Fruit fly (Drosophila melanogaster): ENCODE measurements around the gene Cftr.

The Cftr gene

DNA sequence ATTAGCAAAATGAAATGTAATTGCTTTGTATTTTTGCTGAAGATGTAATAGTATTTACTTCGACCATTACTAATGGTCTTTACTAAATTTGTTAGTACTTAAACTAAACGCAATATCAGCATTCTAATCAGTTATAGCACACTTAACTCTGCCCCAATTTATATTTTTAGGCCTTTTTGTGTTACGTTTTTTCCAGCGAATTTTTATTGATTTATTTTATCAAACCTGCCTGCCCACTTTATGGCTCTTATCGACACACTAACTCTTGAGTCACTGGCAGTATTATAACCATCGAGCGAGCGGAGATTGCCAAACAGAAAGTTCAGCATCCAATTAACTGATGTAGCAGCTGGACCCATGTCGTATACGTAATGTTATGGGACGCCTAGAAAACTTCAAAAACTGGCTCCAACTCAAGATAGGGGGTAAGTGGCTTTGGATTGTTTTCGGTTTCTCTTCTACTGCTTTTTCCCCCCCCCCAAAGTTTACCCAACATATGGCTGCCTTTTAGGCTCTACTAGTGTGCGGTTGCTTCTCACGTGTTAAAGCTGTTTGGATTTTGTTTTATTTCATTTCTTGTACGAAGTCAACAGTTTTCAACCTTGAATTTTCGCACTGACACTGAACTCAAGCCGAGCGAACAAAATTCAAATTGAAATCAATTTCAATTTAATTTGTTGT lies 26.1 kb upstream of the Cftr start:
- no peak for TF ChIP-seq gl (tag; optimal IDR thresholded peaks at IDR 0.05)
- TF ChIP-seq Pif1B (GFP tag; optimal IDR thresholded peaks at IDR 0.05), result no peak
- no peak for TF ChIP-seq Pif1A (GFP tag; optimal IDR thresholded peaks at IDR 0.05)
- no peak for TF ChIP-seq CG14655 (GFP tag; optimal IDR thresholded peaks at IDR 0.05)
- no peak for TF ChIP-seq CG9948 (tag; optimal IDR thresholded peaks at IDR 0.05)
- TF ChIP-seq Snoo (tag; optimal IDR thresholded peaks at IDR 0.05), result no peak
- TF ChIP-seq rn (GFP tag; IDR thresholded peaks at IDR 0.05), result no peak
- TF ChIP-seq D1 (tag; optimal IDR thresholded peaks at IDR 0.05), result no peak

DNA sequence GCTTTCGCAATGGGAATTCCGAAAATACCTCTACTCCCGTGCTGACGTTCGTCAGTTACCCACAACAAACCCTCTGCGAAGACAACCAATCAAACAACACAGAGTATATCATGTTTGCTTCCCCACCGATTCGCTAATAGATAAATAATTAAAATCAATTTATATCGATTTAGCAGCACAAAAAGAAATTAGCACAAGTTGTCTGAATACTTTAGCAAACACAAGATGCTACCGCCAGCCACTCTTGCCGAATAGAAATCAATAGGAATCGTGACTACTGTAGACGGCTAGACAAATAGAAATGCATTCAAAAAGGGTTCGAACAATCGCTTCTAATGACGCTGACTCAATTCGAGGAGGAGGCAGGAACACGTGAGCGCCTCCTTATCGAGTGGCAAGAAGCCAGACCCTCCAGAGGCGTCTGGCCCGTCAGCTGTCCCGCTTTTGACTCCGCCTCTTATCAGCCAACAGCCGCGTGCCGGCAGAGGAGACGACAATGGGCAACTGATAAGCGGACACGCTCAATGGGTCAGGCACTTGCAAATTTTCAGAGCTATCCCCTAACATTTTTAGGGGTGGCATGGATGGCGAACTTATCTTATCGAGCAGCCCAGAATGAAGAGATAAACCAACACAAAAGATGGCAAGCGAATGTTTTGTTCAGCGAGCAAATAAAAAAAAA lies 24.7 kb upstream of the Cftr start:
- TF ChIP-seq EcR (GFP tag; optimal IDR thresholded peaks at IDR 0.05) (peak; percentile 18), CG8301 (tag; optimal IDR thresholded peaks at IDR 0.05) (no peak), CG9948 (tag; optimal IDR thresholded peaks at IDR 0.05) (no peak)

DNA sequence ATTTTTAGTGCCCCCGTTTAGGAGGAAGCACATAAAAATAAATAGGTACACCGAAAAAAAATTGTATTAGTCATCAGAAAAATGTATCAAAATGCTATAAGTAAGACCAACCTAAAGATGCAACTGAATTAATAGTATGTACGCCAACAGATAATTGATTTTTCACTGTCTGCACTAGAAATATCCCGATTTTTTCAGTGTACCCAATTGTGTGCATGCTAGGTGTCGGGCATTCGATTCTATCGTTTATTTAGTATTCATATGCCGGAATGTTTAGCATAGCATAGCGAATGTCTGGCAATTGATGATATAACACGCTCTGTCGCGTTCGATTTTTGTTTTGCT lies 23.7 kb upstream of the Cftr start:
- TF ChIP-seq CG4496 (GFP tag; IDR thresholded peaks at IDR 0.05) (peak; percentile 89), fd96Ca (GFP tag; IDR thresholded peaks at IDR 0.05) (peak; percentile 82), CG13204 (GFP tag; optimal IDR thresholded peaks at IDR 0.05) (no peak), CG10348 (GFP tag; IDR thresholded peaks at IDR 0.05) (peak; percentile 61), CG9948 (tag; optimal IDR thresholded peaks at IDR 0.05) (no peak), EcR (GFP tag; optimal IDR thresholded peaks at IDR 0.05) (no peak), Snoo (tag; optimal IDR thresholded peaks at IDR 0.05) (peak; percentile 8), CG8159 (tag; optimal IDR thresholded peaks at IDR 0.05) (no peak), gl (tag; optimal IDR thresholded peaks at IDR 0.05) (no peak), D1 (tag; optimal IDR thresholded peaks at IDR 0.05) (no peak), CG15710 (tag; optimal IDR thresholded peaks at IDR 0.05) (peak; percentile 4), CG14655 (GFP tag; optimal IDR thresholded peaks at IDR 0.05) (peak; percentile 65), Pif1B (GFP tag; optimal IDR thresholded peaks at IDR 0.05) (peak; percentile 2), CG8301 (tag; optimal IDR thresholded peaks at IDR 0.05) (peak; percentile 65), rn (GFP tag; IDR thresholded peaks at IDR 0.05) (peak; percentile 17; the same call in 1 of the 2 replicates), CG34367 (tag; optimal IDR thresholded peaks at IDR 0.05) (no peak), CG17806 (tag; optimal IDR thresholded peaks at IDR 0.05) (no peak), CG12605 (GFP tag; IDR thresholded peaks at IDR 0.05) (peak; percentile 58), Pif1A (GFP tag; optimal IDR thresholded peaks at IDR 0.05) (peak; percentile 50), CG32121 (GFP tag; IDR thresholded peaks at IDR 0.05) (peak; percentile 88), Ets98B (GFP tag; IDR thresholded peaks at IDR 0.05) (peak; percentile 84)

DNA sequence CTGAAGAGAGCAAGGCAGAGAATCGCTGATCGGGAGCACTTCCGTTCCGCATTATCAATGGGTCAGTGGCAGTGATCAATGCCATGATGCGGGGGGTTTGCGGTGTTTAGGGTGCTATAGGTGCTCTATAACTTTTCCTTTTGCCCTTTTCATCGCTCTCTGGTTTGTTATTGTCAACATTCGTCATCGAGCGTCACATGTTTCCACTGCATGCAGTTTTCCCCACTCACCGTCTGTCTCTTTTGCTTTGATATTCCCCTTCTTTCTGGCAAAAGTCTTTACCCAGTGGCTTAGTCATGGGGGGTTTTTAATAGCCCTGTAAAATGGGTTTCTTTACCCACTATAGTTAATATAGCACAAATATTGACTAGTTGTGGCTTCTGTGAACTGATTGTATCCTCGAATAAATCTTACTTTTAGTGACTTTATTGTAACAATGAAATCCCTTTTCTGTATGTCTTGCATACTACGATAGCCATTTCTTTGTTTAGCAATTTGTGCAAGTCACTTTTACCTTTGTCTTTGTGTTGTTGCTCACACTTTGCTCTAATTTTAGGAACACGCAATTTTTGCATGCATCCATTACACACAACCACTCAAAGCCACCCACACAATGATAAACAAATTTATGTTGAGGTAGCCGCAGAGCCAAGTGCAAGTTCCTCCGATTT lies 23.2 kb upstream of the Cftr start:
- TF ChIP-seq CG4496 (GFP tag; IDR thresholded peaks at IDR 0.05) (peak; percentile 51; the same call in 2 of the 3 replicates), CG34367 (tag; optimal IDR thresholded peaks at IDR 0.05) (no peak), CG32121 (GFP tag; IDR thresholded peaks at IDR 0.05) (no peak), Ets98B (GFP tag; IDR thresholded peaks at IDR 0.05) (peak; percentile 15), EcR (GFP tag; optimal IDR thresholded peaks at IDR 0.05) (peak; percentile 78), D1 (tag; optimal IDR thresholded peaks at IDR 0.05) (no peak)

DNA sequence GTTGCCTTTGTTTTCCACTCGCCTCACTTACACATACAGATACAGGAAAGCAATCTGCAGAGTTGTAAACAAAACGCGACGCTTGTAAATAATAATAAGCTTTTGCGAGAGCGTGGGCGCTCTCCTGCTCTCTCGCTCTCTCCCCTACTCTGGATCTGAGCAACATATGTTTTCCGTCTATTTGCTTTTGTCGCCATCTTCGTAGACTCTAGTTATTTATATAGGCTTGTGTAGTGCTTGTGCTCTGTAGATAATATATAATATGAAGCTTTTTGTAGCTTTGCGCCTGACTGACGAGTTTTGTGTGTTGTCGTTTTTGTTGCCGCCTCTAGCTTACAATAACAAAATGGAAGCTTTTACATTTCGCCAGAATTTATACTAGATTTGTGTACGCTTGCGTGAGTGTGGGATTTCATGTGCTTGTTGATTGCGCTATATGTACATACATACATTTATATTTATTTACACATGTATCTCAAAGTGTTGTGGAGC lies 22.1 kb upstream of the Cftr start:
- TF ChIP-seq CG17806 (tag; optimal IDR thresholded peaks at IDR 0.05) (no peak), Pif1A (GFP tag; optimal IDR thresholded peaks at IDR 0.05) (peak; percentile 76), CG13204 (GFP tag; optimal IDR thresholded peaks at IDR 0.05) (peak; percentile 21), gl (tag; optimal IDR thresholded peaks at IDR 0.05) (peak; percentile 35), Pif1B (GFP tag; optimal IDR thresholded peaks at IDR 0.05) (peak; percentile 63), EcR (GFP tag; optimal IDR thresholded peaks at IDR 0.05) (peak; percentile 75), CG4496 (GFP tag; IDR thresholded peaks at IDR 0.05) (peak; percentile 60; the same call in 1 of the 3 replicates), CG8159 (tag; optimal IDR thresholded peaks at IDR 0.05) (no peak), CG14655 (GFP tag; optimal IDR thresholded peaks at IDR 0.05) (peak; percentile 6), fd96Ca (GFP tag; IDR thresholded peaks at IDR 0.05) (no peak), CG12605 (GFP tag; IDR thresholded peaks at IDR 0.05) (peak; percentile 60), CG9948 (tag; optimal IDR thresholded peaks at IDR 0.05) (no peak), CG32121 (GFP tag; IDR thresholded peaks at IDR 0.05) (peak; percentile 57; the same call in 1 of the 2 replicates), Ets98B (GFP tag; IDR thresholded peaks at IDR 0.05) (peak; percentile 73)

DNA sequence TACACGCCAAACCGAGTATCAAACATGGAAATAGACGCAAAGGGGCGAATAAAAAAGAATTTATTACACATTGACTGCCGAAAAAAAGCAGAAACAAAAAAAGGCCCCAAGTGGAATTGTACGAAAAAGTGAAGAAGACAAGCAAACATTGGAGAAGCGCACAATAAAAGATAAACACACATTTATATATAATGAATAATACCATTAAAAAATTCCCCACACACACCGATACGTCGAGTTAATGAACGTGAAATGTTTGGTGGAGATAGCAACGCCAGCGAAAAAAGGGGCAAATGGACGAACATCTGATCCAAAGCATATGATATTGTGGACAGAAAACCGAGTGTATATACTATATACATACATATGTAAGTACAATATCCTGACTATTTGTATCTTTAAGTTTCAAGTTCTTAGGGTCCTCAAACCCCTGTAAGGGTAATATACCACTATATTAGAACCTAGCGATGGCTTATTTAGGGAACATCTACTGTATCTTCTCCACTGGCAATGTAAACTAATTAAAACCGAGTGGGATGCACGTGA lies 21.2 kb upstream of the Cftr start:
- TF ChIP-seq EcR (GFP tag; optimal IDR thresholded peaks at IDR 0.05) (no peak), CG12605 (GFP tag; IDR thresholded peaks at IDR 0.05) (no peak), CG17806 (tag; optimal IDR thresholded peaks at IDR 0.05) (no peak), CG10348 (GFP tag; IDR thresholded peaks at IDR 0.05) (no peak), CG15710 (tag; optimal IDR thresholded peaks at IDR 0.05) (no peak), Pif1B (GFP tag; optimal IDR thresholded peaks at IDR 0.05) (no peak), rn (GFP tag; IDR thresholded peaks at IDR 0.05) (no peak), fd96Ca (GFP tag; IDR thresholded peaks at IDR 0.05) (no peak), CG8159 (tag; optimal IDR thresholded peaks at IDR 0.05) (no peak), CG14655 (GFP tag; optimal IDR thresholded peaks at IDR 0.05) (no peak), gl (tag; optimal IDR thresholded peaks at IDR 0.05) (no peak), CG4496 (GFP tag; IDR thresholded peaks at IDR 0.05) (no peak), Pif1A (GFP tag; optimal IDR thresholded peaks at IDR 0.05) (no peak), CG8301 (tag; optimal IDR thresholded peaks at IDR 0.05) (no peak), CG34367 (tag; optimal IDR thresholded peaks at IDR 0.05) (no peak)
